Worm (Caenorhabditis elegans): ENCODE results near the gene F37C12.10.

The F37C12.10 gene

DNA sequence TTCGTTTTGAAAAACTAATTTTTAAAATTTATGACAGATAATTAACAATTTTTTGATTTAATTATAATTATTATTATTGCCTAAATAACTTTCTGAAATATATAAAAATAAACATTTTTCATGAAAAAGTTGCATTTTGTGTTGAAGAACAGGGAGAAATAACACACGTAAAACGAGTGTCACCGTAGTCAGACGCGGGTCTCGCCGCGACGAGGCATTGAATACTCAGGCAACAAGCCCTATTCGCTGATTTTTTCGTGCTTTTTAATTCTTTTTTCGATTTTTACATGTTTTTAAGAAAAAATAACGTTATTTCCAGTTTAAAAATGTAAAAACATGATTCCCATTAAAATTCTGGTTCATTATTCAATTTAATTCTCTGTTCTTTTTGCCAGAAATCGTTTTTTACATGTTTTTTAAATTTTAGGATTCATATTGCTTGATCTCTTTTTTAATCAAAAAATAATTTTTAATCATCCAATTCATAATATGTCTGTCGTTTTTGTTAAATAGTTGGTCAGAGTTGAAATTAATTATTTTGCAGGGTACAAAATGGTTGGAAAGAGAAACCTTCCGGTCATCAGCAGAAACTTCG lies 19.8 kb upstream of the F37C12.10 start, which contains the start of gene rpl-6:
TSS of gene rpl-6 (plus strand) at position 545 of the 595 bp plus-strand sequence.
- TF ChIP-seq him-1 (tag; optimal IDR thresholded peaks at IDR 0.05) (no peak), dao-5 (tag; optimal IDR thresholded peaks at IDR 0.05) (no peak), W03F9.2 (tag; optimal IDR thresholded peaks at IDR 0.05) (peak; percentile 93)

ce11 chrIII:7203130-7203775 lies 15.1 kb upstream of the F37C12.10 start:
- no peak for TF ChIP-seq W03F9.2 (tag; optimal IDR thresholded peaks at IDR 0.05)
- TF ChIP-seq dao-5 (tag; optimal IDR thresholded peaks at IDR 0.05): no peak
- TF ChIP-seq him-1 (tag; optimal IDR thresholded peaks at IDR 0.05): no peak

DNA sequence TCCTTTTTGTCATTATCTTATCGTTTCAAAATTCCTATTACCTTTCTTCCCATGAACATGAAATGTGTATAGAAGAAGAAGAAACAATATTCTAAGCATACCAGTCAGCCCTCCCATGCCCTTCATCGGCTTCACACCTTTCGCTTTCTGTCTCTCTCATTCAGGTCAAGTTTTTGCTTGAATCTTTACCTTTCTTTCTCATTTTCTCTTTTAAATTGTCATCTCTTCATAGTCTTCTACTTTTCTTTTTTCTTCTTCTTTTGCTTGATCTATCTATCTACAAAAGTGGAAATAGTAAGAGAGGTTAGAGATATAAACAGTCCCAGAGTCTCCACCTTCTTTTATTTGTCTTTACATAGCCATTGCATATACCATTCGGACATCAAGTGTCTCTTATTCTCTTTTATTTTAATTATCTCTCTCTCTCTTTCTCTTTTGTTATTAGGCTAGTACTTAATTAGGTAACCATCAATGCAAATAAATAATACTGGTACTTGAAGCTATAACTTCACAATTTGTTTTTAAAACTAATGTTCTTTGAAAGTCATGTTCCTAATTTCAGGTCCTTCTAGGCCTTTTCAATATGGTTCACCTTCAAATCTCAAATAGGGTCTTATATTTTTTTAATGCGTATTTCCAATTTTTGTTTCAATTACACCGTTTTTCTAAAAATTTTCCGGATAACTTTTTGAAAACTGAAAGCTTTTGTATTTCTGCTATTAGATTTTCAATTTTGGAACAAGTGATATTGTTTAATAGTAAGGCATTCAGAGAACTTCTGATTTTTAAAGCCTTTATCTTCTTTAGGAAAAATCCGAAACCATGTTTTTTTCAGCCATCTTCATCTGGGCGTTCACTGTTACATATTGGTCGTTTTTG lies 13.4 kb upstream of the F37C12.10 start, which contains the start of gene dpy-31:
TSS of gene dpy-31 (plus strand) at position 829 of the 879 bp plus-strand sequence.
- no peak for TF ChIP-seq W03F9.2 (tag; optimal IDR thresholded peaks at IDR 0.05)
- no peak for TF ChIP-seq dao-5 (tag; optimal IDR thresholded peaks at IDR 0.05)
- no peak for TF ChIP-seq him-1 (tag; optimal IDR thresholded peaks at IDR 0.05)

- TF ChIP-seq dao-5 (tag; optimal IDR thresholded peaks at IDR 0.05): no peak
- TF ChIP-seq W03F9.2 (tag; optimal IDR thresholded peaks at IDR 0.05): no peak
- no peak for TF ChIP-seq him-1 (tag; optimal IDR thresholded peaks at IDR 0.05)
Measured at ce11 chrIII:7199467-7199866, 11.3 kb upstream of the F37C12.10 start.

DNA sequence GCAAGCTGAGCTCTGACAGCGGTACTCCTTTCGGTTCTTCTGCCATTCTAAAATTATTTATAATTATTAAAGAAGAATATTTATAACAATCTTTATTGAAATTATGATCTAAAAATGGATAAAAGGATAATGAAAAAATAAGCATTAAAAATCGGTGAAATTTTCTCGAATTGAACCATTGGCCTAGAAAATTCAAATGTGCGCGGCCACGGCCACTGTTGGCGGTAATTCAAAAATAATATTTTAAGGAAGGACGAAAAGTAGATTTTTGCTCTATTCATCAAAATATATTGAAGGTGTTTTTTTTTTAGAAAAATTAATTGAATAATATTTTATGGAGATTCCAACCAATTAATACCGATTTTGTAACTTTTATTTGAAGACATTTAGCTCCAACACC lies 10.7 kb upstream of the F37C12.10 start, which contains the start of gene pfd-5:
TSS of gene pfd-5 (minus strand) at position 47 of the 400 bp plus-strand sequence.
- peak; percentile 56 for TF ChIP-seq W03F9.2 (tag; optimal IDR thresholded peaks at IDR 0.05)
- no peak for TF ChIP-seq him-1 (tag; optimal IDR thresholded peaks at IDR 0.05)
- TF ChIP-seq dao-5 (tag; optimal IDR thresholded peaks at IDR 0.05): no peak

DNA sequence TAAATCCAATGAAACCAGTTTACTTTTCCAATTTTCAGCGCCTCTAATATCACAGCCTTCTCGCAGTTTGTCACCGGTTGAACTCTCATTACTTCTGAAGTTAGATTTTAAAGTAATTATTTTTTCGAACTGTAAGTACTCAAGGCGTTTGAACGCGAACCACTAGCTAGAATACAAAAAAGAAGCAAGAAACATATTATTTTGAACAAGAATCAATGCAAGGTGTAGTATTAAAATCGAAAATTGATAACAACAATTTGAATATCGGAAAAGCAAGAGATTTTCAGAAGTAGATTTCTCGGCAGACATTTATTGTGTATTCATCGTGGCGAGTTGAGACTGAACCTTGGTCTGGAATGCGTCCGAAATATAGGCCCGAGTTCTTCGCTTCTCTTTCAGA lies 9.8 kb upstream of the F37C12.10 start, which contains the start of gene exos-9:
TSS of gene exos-9 (minus strand) at position 101 of the 400 bp plus-strand sequence.
- TF ChIP-seq dao-5 (tag; optimal IDR thresholded peaks at IDR 0.05) (no peak), W03F9.2 (tag; optimal IDR thresholded peaks at IDR 0.05) (no peak), him-1 (tag; optimal IDR thresholded peaks at IDR 0.05) (no peak)

- TF ChIP-seq him-1 (tag; optimal IDR thresholded peaks at IDR 0.05) (no peak), dao-5 (tag; optimal IDR thresholded peaks at IDR 0.05) (no peak), W03F9.2 (tag; optimal IDR thresholded peaks at IDR 0.05) (no peak)
Measured at ce11 chrIII:7195325-7195724, 7.1 kb upstream of the F37C12.10 start, which contains the start of gene F37C12.18. F37C12.18 (minus strand) TSS chrIII:7195425.

DNA sequence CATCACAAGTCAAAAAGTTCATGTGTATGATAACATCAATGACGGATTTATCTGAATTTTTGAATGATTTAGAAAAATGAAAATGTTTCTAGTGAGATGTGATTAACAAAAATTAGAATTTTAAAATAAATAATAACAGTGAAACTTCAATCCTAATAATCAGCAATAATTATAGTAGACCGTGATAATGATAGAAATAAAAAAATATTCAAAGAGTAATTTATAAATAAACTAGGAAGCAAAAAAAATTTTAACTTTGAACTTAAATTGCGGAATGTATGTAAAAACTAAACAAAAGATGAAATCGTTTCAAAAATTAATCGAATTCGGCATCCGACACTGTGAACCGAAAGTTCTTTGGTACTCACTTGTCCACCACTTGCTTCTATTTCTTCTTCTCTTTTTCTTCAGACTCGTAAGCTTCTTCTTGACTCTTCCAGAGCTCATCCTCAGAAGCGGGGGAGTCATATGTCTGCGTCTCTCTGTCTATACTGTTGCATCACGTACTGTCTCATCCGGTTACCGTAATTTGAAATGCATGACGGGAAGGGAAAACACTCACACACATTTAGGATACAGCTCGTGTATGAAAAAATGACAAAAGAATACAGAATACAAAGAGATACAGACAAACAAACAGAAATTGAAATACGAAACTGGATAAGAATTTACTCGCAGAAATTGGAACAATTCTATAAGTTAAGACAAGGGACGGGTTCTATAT lies 4.9 kb upstream of the F37C12.10 start, which contains the start of gene mec-14:
TSS of gene mec-14 (minus strand) at position 51 of the 724 bp plus-strand sequence.
- no peak for TF ChIP-seq W03F9.2 (tag; optimal IDR thresholded peaks at IDR 0.05)
- no peak for TF ChIP-seq dao-5 (tag; optimal IDR thresholded peaks at IDR 0.05)
- TF ChIP-seq him-1 (tag; optimal IDR thresholded peaks at IDR 0.05): no peak

DNA sequence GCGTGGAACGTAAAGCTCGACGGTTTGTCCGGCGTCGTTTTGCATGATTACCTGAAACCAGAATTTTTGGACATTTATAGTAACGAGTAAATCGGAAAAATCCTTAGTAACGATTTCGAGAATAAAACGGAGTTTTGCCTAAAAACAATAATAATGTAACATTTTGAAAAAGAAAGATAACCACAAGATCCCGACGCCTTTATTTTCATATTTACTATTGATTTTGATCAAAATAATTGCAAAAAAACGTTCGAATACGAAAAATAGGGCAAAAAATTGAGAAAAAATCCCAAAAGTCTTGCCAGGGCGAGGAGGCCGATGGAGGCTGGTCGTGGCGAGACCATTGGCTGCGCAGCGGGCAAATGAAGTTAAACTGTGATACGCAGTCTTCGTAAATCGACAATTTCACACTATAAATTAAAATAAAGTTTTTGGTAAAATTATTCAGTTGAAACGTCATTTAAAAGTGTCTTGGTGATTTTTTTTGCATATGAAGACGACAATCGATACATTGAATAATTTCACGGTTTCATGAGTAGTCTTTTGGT lies 1.5 kb upstream of the F37C12.10 start, which contains the start of gene rps-21:
TSS of gene rps-21 (minus strand) at position 51 of the 548 bp plus-strand sequence.
- TF ChIP-seq W03F9.2 (tag; optimal IDR thresholded peaks at IDR 0.05) (peak; percentile 67), him-1 (tag; optimal IDR thresholded peaks at IDR 0.05) (no peak), dao-5 (tag; optimal IDR thresholded peaks at IDR 0.05) (no peak)

- TF ChIP-seq dao-5 (tag; optimal IDR thresholded peaks at IDR 0.05) (no peak), W03F9.2 (tag; optimal IDR thresholded peaks at IDR 0.05) (no peak), him-1 (tag; optimal IDR thresholded peaks at IDR 0.05) (no peak)
Measured at ce11 chrIII:7185473-7185872, 2.7 kb downstream of the F37C12.10 start, which contains the start of gene F37C12.14. F37C12.14 (minus strand) TSS chrIII:7185573.

DNA sequence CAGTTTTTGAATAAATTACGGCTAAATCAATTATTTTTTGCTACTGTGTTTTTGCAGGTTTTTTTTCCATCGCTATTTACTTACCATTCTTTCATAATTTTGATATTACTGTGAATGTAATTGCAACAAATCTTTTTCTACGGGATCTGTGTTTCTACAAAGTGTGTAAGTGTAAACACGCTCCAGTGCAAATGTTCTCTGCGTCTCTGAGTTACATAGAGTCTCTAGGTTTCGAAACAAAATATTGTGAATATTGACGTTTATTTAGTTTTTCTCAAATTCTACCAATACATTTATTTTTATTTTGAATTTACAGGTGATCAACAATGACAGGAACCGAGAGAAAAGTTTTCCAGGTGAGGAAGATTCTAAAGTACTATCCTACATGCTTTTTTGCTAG lies 4.2 kb downstream of the F37C12.10 start, which contains the start of gene yju-2:
TSS of gene yju-2 (plus strand) at position 315 of the 400 bp plus-strand sequence.
- TF ChIP-seq him-1 (tag; optimal IDR thresholded peaks at IDR 0.05) (no peak), dao-5 (tag; optimal IDR thresholded peaks at IDR 0.05) (no peak), W03F9.2 (tag; optimal IDR thresholded peaks at IDR 0.05) (no peak)

ce11 chrIII:7181822-7182221 lies 6.4 kb downstream of the F37C12.10 start, which contains the start of gene epg-4:
epg-4 (plus strand) TSS chrIII:7182167.
- TF ChIP-seq W03F9.2 (tag; optimal IDR thresholded peaks at IDR 0.05): no peak
- no peak for TF ChIP-seq dao-5 (tag; optimal IDR thresholded peaks at IDR 0.05)
- TF ChIP-seq him-1 (tag; optimal IDR thresholded peaks at IDR 0.05): no peak

All from whole organism, L4/young adult.